Worm (Caenorhabditis elegans) whole organism, young adult: Measurements from ENCODE around the gene sre-35.

Experiments
- F10E7.11 ChIP-seq: sonication (generic microtip); optimal IDR thresholded peaks from 2 replicates; lab custom pipeline; 2017; ENCODE audit warnings: mild to moderate bottlenecking, missing genetic modification characterization, moderate library complexity, missing compliant biosample characterization
- F49E8.2 ChIP-seq: sonication (generic microtip); optimal IDR thresholded peaks from 3 replicates; lab custom pipeline; 2017; ENCODE audit warnings: missing genetic modification characterization, mild to moderate bottlenecking, missing compliant biosample characterization, antibody characterized with exemption, moderate library complexity; ENCODE audit not compliant: insufficient read depth
- attf-5 ChIP-seq: fragments of 200-800 bp; sonication (Bioruptor generic); optimal IDR thresholded peaks from 2 replicates; lab custom pipeline; 2018; ENCODE audit warnings: mild to moderate bottlenecking, missing genetic modification characterization, missing compliant biosample characterization
- ceh-100 ChIP-seq: fragments of 200-800 bp; sonication (Bioruptor generic); IDR thresholded peaks from 2 replicates; pipeline ENCODE4 v1.3.6; 2022; ENCODE audit warnings: missing genetic modification reagents, missing genetic modification characterization, missing compliant biosample characterization
- ceh-91 ChIP-seq: fragments of 200-800 bp; sonication (Bioruptor generic); IDR thresholded peaks from 2 replicates; pipeline ENCODE4 v1.3.6; 2022; ENCODE audit warnings: missing genetic modification reagents, missing genetic modification characterization, missing compliant biosample characterization
- hmg-20 ChIP-seq: fragments of 200-800 bp; sonication (Bioruptor generic); IDR thresholded peaks from 2 replicates; pipeline ENCODE4 v1.3.6; 2022; ENCODE audit warnings: missing genetic modification reagents, missing genetic modification characterization, missing compliant biosample characterization
- let-526 ChIP-seq: fragments of 200-800 bp; sonication (Bioruptor generic); IDR thresholded peaks from 2 replicates; pipeline ENCODE4 v1.3.6; 2022; ENCODE audit warnings: missing genetic modification reagents, missing genetic modification characterization, missing compliant biosample characterization
- let-607 ChIP-seq, 2 experiments: fragments of 200-800 bp in 1 of 2; sonication (Bioruptor generic) in 1 of 2; sonication (generic microtip) in 1 of 2; optimal IDR thresholded peaks; 2 replicates each; lab custom pipeline; 2016 to 2018; ENCODE audit warnings: mild to moderate bottlenecking in 2 of 2, missing compliant biosample characterization in 2 of 2, missing genetic modification characterization in 2 of 2, moderate library complexity in 2 of 2, missing genotype in 1 of 2
- madf-6 ChIP-seq: fragments of 200-800 bp; sonication (Bioruptor generic); IDR thresholded peaks from 2 replicates; pipeline ENCODE4 v1.3.6; 2022; ENCODE audit warnings: missing genetic modification reagents, missing genetic modification characterization, missing compliant biosample characterization
- mes-4 ChIP-seq: sonication (generic microtip); optimal IDR thresholded peaks from 2 replicates; lab custom pipeline; 2016; ENCODE audit warnings: missing genotype, missing genetic modification characterization, missing compliant biosample characterization
- unc-62 ChIP-seq: fragments of 150-350 bp; optimal IDR thresholded peaks from 2 replicates; lab custom pipeline; 2014; ENCODE audit warnings: missing biosample characterization, missing genetic modification reagents, missing genetic modification characterization
- zim-3 ChIP-seq: sonication (generic microtip); optimal IDR thresholded peaks from 2 replicates; lab custom pipeline; 2017; ENCODE audit warnings: mild to moderate bottlenecking, missing genetic modification characterization, moderate library complexity, missing compliant biosample characterization

ce11 chrII:12473406-12473805, 20.8 kb upstream of the sre-35 start, which contains the start of gene srg-17:
- TF ChIP-seq let-526 (no peak), let-607 (tag; optimal IDR thresholded peaks at IDR 0.05; lab: Kevin White, UChicago) (no peak), attf-5 (GFP tag; lab: Kevin White, UChicago) (no peak), F10E7.11 (tag; lab: Kevin White, UChicago) (no peak), unc-62 (GFP tag; lab: Kevin White, UChicago) (no peak), zim-3 (no peak), ceh-91 (no peak), F49E8.2 (tag; lab: Kevin White, UChicago) (no peak), ceh-100 (no peak), hmg-20 (no peak), madf-6 (GFP tag; lab: Robert Waterston, UW) (no peak), mes-4 (no peak)
